Fruit fly (Drosophila melanogaster) whole organism, adult: ENCODE measurements around the gene CG4907.

Experiments used
- CG11617 ChIP-seq: fragments of 200-800 bp; sonication (Bioruptor generic); optimal IDR thresholded peaks from 2 replicates; lab custom pipeline; 2017; ENCODE audit warnings: mild to moderate bottlenecking, missing biosample characterization, missing genetic modification reagents, missing genetic modification characterization
- CG12768 ChIP-seq: fragments of 200-800 bp; sonication (Bioruptor generic); optimal IDR thresholded peaks from 2 replicates; lab custom pipeline; 2017; ENCODE audit warnings: missing biosample characterization, missing genetic modification characterization, mild to moderate bottlenecking, moderate library complexity, missing genetic modification reagents
- CG14711 ChIP-seq: fragments of 200-800 bp; sonication (Bioruptor generic); optimal IDR thresholded peaks from 2 replicates; lab custom pipeline; 2018; ENCODE audit warnings: missing biosample characterization, mild to moderate bottlenecking, missing genetic modification characterization, moderate library complexity
- CG1620 ChIP-seq: fragments of 200-800 bp; sonication (Bioruptor generic); optimal IDR thresholded peaks from 2 replicates; lab custom pipeline; 2016; ENCODE audit warnings: missing biosample characterization, missing genetic modification characterization
- CG33017 ChIP-seq: fragments of 200-800 bp; sonication (Bioruptor generic); optimal IDR thresholded peaks from 2 replicates; lab custom pipeline; 2018; ENCODE audit warnings: missing biosample characterization, mild to moderate bottlenecking, missing genetic modification characterization, moderate library complexity
- CG5204 ChIP-seq: fragments of 200-800 bp; sonication (Bioruptor generic); optimal IDR thresholded peaks from 2 replicates; lab custom pipeline; 2016; ENCODE audit warnings: missing biosample characterization, missing genetic modification characterization
- CG7045 ChIP-seq: fragments of 200-800 bp; sonication (Bioruptor generic); optimal IDR thresholded peaks from 2 replicates; lab custom pipeline; 2017; ENCODE audit warnings: missing biosample characterization, mild to moderate bottlenecking, missing genetic modification characterization
- CG7101 ChIP-seq: fragments of 200-800 bp; sonication (Bioruptor generic); optimal IDR thresholded peaks from 2 replicates; lab custom pipeline; 2018; ENCODE audit warnings: missing biosample characterization, mild to moderate bottlenecking, missing genetic modification characterization, moderate library complexity
- Clk ChIP-seq: fragments of 200-800 bp; sonication (Bioruptor generic); optimal IDR thresholded peaks from 2 replicates; lab custom pipeline; 2017; ENCODE audit warnings: missing biosample characterization, missing genetic modification characterization
- Crg-1 ChIP-seq: fragments of 200-800 bp; sonication (Bioruptor generic); optimal IDR thresholded peaks from 2 replicates; lab custom pipeline; 2016; ENCODE audit warnings: missing biosample characterization, missing genetic modification characterization
- Hr96 ChIP-seq: fragments of 200-800 bp; sonication (Bioruptor generic); optimal IDR thresholded peaks from 2 replicates; lab custom pipeline; 2016; ENCODE audit warnings: missing biosample characterization, missing genetic modification characterization
- Mnt ChIP-seq: fragments of 200-800 bp; sonication (Bioruptor generic); optimal IDR thresholded peaks from 2 replicates; lab custom pipeline; 2016; ENCODE audit warnings: missing biosample characterization, mild to moderate bottlenecking, missing genetic modification characterization
- bab1 ChIP-seq: fragments of 200-800 bp; sonication (Bioruptor generic); optimal IDR thresholded peaks from 3 replicates; lab custom pipeline; 2019; ENCODE audit warnings: missing biosample characterization, mild to moderate bottlenecking, missing genetic modification characterization, moderate library complexity
- cic ChIP-seq: fragments of 200-800 bp; sonication (Bioruptor generic); optimal IDR thresholded peaks from 2 replicates; lab custom pipeline; 2017; ENCODE audit warnings: missing biosample characterization, mild to moderate bottlenecking, missing genetic modification characterization, moderate library complexity
- cnc ChIP-seq, 2 experiments: fragments of >200 bp; optimal IDR thresholded peaks; 2 replicates each; lab custom pipeline; 2017
- kay ChIP-seq: fragments of 200-800 bp; sonication (Bioruptor generic); peaks from one replicate; lab custom pipeline; 2016; ENCODE audit warnings: missing biosample characterization, missing genetic modification characterization, borderline replicate concordance
- ovo ChIP-seq: fragments of 200-800 bp; sonication (Bioruptor generic); optimal IDR thresholded peaks from 2 replicates; lab custom pipeline; 2016; ENCODE audit warnings: missing biosample characterization, missing genetic modification characterization
- pad ChIP-seq: fragments of 200-800 bp; sonication (Bioruptor generic); optimal IDR thresholded peaks from 3 replicates; lab custom pipeline; 2017; ENCODE audit warnings: missing biosample characterization, missing genetic modification characterization, mild to moderate bottlenecking, moderate library complexity, missing genetic modification reagents
- tj ChIP-seq: fragments of 200-800 bp; sonication (Bioruptor generic); optimal IDR thresholded peaks from 3 replicates; lab custom pipeline; 2017; ENCODE audit warnings: missing biosample characterization, mild to moderate bottlenecking, missing genetic modification characterization, moderate library complexity
- toe ChIP-seq: fragments of 200-800 bp; sonication (Bioruptor generic); optimal IDR thresholded peaks from 2 replicates; lab custom pipeline; 2016; ENCODE audit warnings: missing biosample characterization, missing genetic modification characterization

The CG4907 gene

DNA sequence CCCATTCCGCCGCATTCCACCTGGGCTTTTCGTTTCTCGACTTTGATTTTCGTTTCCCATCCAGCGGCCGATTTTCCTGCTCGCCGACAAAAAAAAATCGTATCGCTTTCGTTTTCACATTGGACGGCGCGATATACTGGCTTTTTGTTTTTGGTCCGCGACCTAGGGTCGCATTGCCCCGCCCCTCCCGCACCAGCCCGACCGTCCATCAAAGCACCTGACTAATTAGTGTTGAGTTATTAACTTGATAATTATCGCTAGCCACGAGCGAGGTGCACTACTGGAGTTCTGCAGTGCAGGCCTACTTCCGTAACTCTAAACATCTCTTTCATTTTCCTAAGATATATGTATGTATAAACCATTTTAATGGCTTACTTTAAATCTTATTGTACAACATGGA lies 41.1 kb upstream of the CG4907 start:
- TF ChIP-seq ovo (GFP tag; lab: Kevin White, UChicago) (no peak), CG11617 (no peak), cnc (optimal IDR thresholded peaks at IDR 0.05; lab: Kevin White, UChicago) (no peak), CG7101 (tag; lab: Kevin White, UChicago) (no peak), CG1620 (GFP tag; lab: Kevin White, UChicago) (no peak), tj (GFP tag; lab: Kevin White, UChicago) (no peak), Crg-1 (GFP tag; lab: Kevin White, UChicago) (no peak), cic (GFP tag; lab: Kevin White, UChicago) (no peak), pad (GFP tag; lab: Kevin White, UChicago) (no peak), CG12768 (no peak), bab1 (GFP tag; lab: Kevin White, UChicago) (no peak), kay (no peak), CG7045 (GFP tag; lab: Kevin White, UChicago) (no peak), CG5204 (GFP tag; lab: Kevin White, UChicago) (no peak), CG33017 (tag; lab: Kevin White, UChicago) (no peak), Hr96 (GFP tag; lab: Kevin White, UChicago) (no peak)

DNA sequence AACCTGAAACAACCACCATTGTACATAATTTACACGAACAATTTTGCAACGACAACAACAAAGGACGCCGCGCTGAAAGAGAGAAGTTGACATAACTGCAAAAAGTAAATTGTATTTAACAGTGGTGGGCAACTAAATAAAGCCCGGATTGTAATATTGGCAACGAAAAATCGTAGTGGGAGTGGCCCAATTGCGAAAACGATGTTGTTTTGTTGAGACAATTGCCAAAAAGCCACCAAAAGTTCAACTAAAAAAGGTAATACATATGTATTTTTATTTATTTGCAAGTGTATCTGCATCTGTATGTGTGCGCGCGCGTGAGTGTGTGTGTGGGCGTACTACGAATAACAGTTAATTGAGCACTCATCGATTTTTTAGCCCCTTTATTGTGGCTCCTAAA lies 40.5 kb upstream of the CG4907 start:
- TF ChIP-seq pad (GFP tag; lab: Kevin White, UChicago): no peak
- TF ChIP-seq CG1620 (GFP tag; lab: Kevin White, UChicago): no peak
- no peak for TF ChIP-seq CG12768
- no peak for TF ChIP-seq ovo (GFP tag; lab: Kevin White, UChicago)

DNA sequence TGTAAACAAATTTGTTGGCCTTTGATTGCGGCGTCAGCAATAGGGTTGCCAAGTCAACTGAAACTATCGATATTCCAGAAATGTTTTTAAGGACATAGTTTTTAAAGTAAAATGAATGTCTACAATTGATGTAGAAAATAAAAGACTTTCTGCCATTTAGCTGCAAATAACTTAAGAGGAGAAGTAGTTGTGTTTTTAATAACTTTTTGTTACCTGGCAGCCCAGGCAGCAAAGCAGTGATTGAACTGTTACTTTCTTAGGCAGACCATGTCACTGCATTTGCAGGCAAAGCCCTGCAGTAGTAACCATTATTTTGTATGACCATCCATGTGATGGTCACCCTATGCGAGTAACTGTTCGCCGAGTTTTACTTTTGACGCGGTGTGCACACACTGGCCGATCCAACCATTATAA lies 40.0 kb upstream of the CG4907 start, which contains the start of the genes rumi, CG7029 and Usp12-46:
Gene rumi, minus strand, starts transcription at position 64 of the 414 bp plus-strand sequence.
Gene CG7029, plus strand, starts transcription at position 368 of the 414 bp plus-strand sequence.
Gene Usp12-46, plus strand, starts transcription at position 368 of the 414 bp plus-strand sequence.
- TF ChIP-seq cic (GFP tag; lab: Kevin White, UChicago): peak; percentile 44
- peak; percentile 76 for TF ChIP-seq Mnt (GFP tag; lab: Kevin White, UChicago)
- peak; percentile 82 for TF ChIP-seq CG12768
- peak; percentile 90 for TF ChIP-seq bab1 (GFP tag; lab: Kevin White, UChicago)
- no peak for TF ChIP-seq cnc (optimal IDR thresholded peaks at IDR 0.05; lab: Kevin White, UChicago)
- peak; percentile 80 for TF ChIP-seq CG7045 (GFP tag; lab: Kevin White, UChicago)
- TF ChIP-seq toe (GFP tag; lab: Kevin White, UChicago): no peak
- peak; percentile 79 for TF ChIP-seq ovo (GFP tag; lab: Kevin White, UChicago)
- peak; percentile 78 for TF ChIP-seq Clk (GFP tag; lab: Kevin White, UChicago)
- peak; percentile 85 for TF ChIP-seq CG7101 (tag; lab: Kevin White, UChicago)
- peak; percentile 92 for TF ChIP-seq Hr96 (GFP tag; lab: Kevin White, UChicago)
- no peak for TF ChIP-seq kay
- TF ChIP-seq CG1620 (GFP tag; lab: Kevin White, UChicago): peak; percentile 89
- no peak for TF ChIP-seq CG5204 (GFP tag; lab: Kevin White, UChicago)
- TF ChIP-seq tj (GFP tag; lab: Kevin White, UChicago): peak; percentile 89
- peak; percentile 59 for TF ChIP-seq pad (GFP tag; lab: Kevin White, UChicago)
- TF ChIP-seq Crg-1 (GFP tag; lab: Kevin White, UChicago): peak; percentile 69
- TF ChIP-seq CG14711 (tag; lab: Kevin White, UChicago): peak; percentile 98
- TF ChIP-seq CG33017 (tag; lab: Kevin White, UChicago): peak; percentile 83
- peak; percentile 83 for TF ChIP-seq CG11617

DNA sequence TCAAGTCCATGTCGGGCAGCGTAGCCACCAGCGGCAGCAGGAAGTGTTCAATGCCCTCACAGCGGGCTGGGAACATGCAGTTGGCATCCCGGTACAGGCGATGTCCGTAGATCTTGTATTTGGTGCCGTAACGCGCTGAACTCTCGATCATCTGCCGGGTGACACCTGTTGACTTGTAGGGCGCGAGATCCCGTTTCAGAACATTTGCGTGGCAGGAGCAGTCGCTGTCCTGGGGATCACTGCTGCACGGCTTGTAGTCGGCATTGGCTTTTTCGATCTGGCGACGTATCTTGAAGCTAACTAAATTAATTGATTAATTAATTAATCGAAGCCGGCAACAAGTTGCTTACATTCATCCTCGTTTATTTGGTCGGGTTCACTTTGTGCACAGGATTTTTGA lies 39.5 kb upstream of the CG4907 start:
- no peak for TF ChIP-seq CG11617
- TF ChIP-seq toe (GFP tag; lab: Kevin White, UChicago): no peak

DNA sequence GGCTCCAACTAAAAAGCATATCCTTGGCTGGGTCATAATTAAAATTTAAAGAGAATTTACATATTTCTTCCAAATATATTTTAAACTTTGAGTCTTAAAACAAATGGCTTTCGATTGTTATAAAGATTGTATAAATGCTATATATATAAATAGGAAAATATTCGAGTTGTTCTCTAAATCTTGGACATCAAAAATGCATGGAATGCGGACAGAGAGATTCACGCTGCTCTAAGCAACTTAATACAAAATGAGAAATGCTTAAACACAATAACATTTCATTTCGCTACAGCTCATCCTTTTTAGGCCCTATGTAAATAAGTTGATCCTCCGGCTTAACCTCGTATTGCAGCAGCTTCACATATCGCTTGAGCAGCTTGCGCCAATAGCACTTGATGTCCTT lies 38.4 kb upstream of the CG4907 start, which contains the start of gene CG31139:
Gene CG31139, minus strand, starts transcription at position 101 of the 400 bp plus-strand sequence.
- TF ChIP-seq CG12768: no peak

DNA sequence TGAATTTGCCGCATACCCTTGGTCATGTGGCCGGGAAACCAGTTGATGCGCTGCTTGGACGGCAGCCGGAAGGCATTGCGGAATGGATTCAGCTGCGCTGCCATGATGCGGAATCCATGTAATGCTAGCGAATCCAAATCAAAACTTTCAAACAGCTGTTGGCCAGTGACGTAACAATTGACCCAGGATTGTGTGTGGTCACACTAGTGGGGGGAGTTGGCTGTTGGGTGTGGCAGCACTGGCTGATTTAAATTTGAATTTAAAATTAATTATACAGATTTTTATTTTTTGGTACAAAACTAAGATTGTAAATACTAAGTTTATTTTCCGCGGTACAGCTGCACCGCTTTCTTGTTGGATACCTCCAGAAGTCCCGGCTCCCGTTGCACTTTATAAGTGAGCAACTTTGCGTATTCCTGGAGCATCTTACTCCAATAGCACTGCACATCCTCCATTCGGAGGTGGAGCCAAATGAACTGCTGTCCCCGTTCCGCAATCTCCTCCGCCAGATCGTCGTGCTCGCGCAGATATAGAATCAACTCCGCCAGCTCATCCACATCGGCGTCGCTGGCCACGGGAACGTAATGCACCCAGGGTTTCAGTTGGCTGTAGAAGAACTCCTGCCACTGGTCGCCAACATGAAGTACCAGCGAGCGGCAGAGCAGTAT lies 37.0 kb upstream of the CG4907 start, which contains the start of gene CG17141:
Gene CG17141, minus strand, starts transcription at position 177 of the 668 bp plus-strand sequence.
- TF ChIP-seq cic (GFP tag; lab: Kevin White, UChicago) (no peak), bab1 (GFP tag; lab: Kevin White, UChicago) (peak; percentile 84), pad (GFP tag; lab: Kevin White, UChicago) (no peak), kay (no peak)

DNA sequence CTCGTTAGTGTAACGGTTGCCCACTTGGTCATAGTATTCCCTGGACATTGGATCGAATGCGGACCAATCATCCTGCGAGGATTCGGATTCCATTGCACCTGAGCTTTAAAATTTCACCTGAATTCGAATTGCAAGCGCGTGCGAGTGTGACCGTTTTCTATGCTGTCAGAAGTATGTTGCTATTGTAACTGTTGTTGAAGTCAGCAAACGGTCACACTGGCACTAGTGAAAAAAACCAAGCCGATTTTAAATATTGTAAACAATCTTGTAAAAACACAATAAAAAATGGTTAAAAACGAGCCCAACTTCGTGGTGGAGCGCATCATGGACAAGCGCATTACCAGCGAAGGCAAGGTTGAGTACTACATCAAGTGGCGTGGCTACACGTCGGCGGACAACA lies 34.9 kb upstream of the CG4907 start, which contains the start of the genes vret and HP1c:
Gene vret, minus strand, starts transcription at position 150 of the 400 bp plus-strand sequence.
Gene HP1c, plus strand, starts transcription at position 189 of the 400 bp plus-strand sequence.
- no peak for TF ChIP-seq cic (GFP tag; lab: Kevin White, UChicago)
- no peak for TF ChIP-seq CG14711 (tag; lab: Kevin White, UChicago)
- TF ChIP-seq bab1 (GFP tag; lab: Kevin White, UChicago): peak; percentile 17
